Fruit fly (Drosophila melanogaster): Measurements from ENCODE around the gene CG14052.

The CG14052 gene

DNA sequence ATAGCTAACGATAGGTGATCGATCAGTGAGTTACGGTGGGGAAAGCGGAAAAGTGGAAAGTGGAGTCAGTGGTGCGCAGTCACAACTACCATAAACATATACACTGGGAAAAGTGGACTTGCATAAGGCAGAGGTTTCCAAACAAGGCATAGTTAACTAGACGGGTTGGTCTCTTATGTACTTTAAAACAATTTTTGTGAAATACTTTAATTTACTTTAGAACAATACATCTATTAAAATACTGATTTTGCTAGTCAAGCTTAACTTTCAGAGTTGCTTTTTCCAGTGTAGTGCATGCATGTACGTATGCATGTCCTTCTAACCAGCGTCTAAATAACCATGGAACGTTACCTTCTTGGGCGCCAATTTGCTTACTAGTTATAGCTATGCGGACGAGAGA lies 3.7 kb upstream of the CG14052 start:
- TF ChIP-seq Myc (optimal IDR thresholded peaks at IDR 0.05) (no peak), h (optimal IDR thresholded peaks at IDR 0.05) (no peak), Sin3A (optimal IDR thresholded peaks at IDR 0.05) (no peak), psq (optimal IDR thresholded peaks at IDR 0.05) (no peak), ttk (optimal IDR thresholded peaks at IDR 0.05) (no peak), insv (optimal IDR thresholded peaks at IDR 0.05) (no peak)

DNA sequence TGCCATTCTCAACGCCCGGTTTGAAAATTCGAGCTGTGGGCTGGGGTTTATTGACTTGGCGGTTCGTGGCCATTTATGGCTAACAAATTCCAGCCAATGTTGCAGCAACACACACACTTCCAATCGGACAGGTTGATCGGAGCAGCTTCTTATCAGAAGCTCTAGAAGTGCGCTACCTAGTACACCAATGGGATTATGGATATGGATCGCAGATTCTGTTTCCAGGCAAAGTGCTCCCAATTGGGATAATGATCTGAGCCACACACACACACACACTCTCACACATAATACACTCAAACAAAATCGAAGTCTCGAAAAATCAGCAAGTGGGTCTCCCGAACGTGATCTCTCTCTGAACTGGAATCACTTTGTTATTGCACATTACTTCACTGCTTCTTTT lies 2.0 kb upstream of the CG14052 start:
- TF ChIP-seq h (optimal IDR thresholded peaks at IDR 0.05) (no peak), Myc (optimal IDR thresholded peaks at IDR 0.05) (no peak), Sin3A (optimal IDR thresholded peaks at IDR 0.05) (no peak), insv (optimal IDR thresholded peaks at IDR 0.05) (no peak), psq (optimal IDR thresholded peaks at IDR 0.05) (no peak), ttk (optimal IDR thresholded peaks at IDR 0.05) (no peak)

DNA sequence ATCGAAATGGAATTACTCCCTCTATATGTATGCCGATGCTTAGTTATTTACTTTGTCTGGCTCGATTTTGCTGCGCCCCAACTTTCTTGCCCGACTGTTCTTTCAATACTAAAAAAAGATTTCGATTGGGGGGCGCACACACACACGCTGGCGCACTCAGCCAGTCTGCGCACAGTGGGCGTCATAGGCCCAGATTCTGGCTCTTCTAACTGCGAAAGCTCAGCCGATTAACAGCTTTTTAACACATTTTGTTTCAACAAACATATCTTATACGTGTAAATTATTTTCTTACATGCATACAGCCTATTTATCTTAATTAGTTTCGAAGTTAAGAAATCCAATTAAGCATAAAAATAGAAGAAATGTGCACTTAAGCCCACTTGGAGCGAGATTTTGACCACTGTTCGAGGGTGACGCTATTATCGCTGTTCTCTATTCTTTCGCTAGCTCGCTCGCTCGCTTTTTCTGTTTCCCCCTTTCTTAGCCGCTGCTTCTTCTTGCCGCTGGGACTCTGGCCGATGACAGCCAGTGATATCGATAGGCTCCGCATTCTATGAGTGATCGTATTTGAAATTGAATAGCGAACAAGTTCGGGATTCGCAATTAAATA lies 1.3 kb upstream of the CG14052 start, which contains the start of gene Vinc:
Gene Vinc, minus strand, starts transcription at position 387 of the 610 bp plus-strand sequence.
- no peak for TF ChIP-seq insv (optimal IDR thresholded peaks at IDR 0.05)

DNA sequence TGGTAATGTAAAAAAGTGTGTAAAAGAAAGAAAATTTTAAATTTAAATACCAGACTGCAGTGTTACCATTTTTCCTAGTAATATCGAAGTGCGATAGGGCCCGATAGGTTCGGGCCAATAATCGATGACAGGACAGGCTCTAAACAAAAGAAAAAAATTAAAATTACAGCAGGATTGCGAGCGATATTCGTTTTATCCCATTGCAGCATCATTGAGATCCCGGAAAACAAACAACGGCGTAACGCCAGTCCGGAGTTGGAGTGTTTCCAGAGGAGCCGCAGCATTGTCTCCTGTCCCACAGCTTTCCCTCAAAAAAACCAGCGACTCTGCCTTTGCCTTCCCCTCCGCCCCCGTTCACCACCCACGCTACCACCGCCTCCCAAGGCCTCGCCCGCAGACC lies 1.6 kb downstream of the CG14052 start, which contains the start of gene pcx:
Gene pcx, plus strand, starts transcription at position 159 of the 400 bp plus-strand sequence.
- TF ChIP-seq h (optimal IDR thresholded peaks at IDR 0.05) = no peak
- no peak for TF ChIP-seq ttk (optimal IDR thresholded peaks at IDR 0.05)
- no peak for TF ChIP-seq insv (optimal IDR thresholded peaks at IDR 0.05)
- no peak for TF ChIP-seq psq (optimal IDR thresholded peaks at IDR 0.05)
- no peak for TF ChIP-seq Myc (optimal IDR thresholded peaks at IDR 0.05)
- TF ChIP-seq Sin3A (optimal IDR thresholded peaks at IDR 0.05) = no peak

dm6 chrX:2241842-2242241 lies 18.3 kb downstream of the CG14052 start, which contains the start of gene kz:
TSS of gene kz (minus strand) at chrX:2242035.
- TF ChIP-seq Myc (optimal IDR thresholded peaks at IDR 0.05) = no peak
- TF ChIP-seq Sin3A (optimal IDR thresholded peaks at IDR 0.05) = no peak
- TF ChIP-seq h (optimal IDR thresholded peaks at IDR 0.05) = no peak
- TF ChIP-seq ttk (optimal IDR thresholded peaks at IDR 0.05) = no peak
- TF ChIP-seq insv (optimal IDR thresholded peaks at IDR 0.05) = no peak
- TF ChIP-seq psq (optimal IDR thresholded peaks at IDR 0.05) = no peak

DNA sequence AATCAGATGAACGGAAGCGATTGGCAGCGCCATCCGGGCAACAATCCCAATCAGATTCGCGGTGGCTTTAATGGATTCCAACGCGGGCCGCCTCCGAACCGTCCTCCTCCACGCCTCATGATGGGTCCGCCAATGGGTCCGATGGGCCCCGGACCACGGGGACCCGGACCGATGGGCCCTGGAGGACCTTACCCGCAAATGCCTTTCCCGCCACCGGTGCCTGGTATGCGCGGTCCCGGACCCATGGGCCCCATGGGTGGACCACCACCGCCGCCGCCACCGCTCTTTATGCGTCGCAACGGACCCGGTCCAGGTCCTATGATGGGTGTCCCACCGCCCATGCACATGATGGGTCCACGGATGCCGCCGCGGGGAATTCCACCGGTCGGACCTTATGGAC lies 19.3 kb downstream of the CG14052 start:
- TF ChIP-seq h (optimal IDR thresholded peaks at IDR 0.05) (no peak), ttk (optimal IDR thresholded peaks at IDR 0.05) (no peak)

DNA sequence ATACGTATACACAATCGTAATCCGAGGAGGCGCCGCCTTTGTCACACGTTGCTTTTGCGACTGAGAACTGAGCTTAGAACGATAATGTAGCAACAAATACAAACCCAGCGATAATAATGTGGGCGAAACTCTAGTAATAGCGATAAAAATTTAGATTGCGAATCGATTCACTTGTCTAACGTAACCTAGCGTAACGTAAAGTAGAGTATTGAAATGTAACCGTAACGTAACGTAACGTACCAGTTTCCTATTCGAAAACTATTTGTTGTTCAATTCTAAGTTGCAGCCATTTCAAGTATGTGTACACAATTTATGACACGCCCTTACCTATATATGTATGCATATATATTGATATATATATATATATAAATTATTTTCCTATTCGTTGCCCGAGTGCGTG lies 21.2 kb downstream of the CG14052 start:
- no peak for TF ChIP-seq psq (optimal IDR thresholded peaks at IDR 0.05)

DNA sequence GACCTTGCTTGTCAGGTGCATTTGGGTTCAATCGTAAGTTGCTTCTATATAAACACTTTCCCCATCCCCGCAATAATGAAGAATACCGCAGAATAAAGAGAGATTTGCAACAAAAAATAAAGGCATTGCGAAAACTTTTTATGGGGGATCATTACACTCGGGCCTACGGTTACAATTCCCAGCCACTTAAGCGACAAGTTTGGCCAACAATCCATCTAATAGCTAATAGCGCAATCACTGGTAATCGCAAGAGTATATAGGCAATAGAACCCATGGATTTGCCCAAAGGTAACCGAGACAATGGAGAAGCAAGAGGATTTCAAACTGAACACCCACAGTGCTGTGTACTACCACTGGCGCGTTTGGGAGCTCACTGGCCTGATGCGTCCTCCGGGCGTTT lies 22.4 kb downstream of the CG14052 start, which contains the start of gene Or2a:
Gene Or2a, plus strand, starts transcription at position 301 of the 400 bp plus-strand sequence.
- no peak for TF ChIP-seq Myc (optimal IDR thresholded peaks at IDR 0.05)
- no peak for TF ChIP-seq insv (optimal IDR thresholded peaks at IDR 0.05)
- TF ChIP-seq h (optimal IDR thresholded peaks at IDR 0.05) = no peak
- TF ChIP-seq Sin3A (optimal IDR thresholded peaks at IDR 0.05) = no peak
- no peak for TF ChIP-seq ttk (optimal IDR thresholded peaks at IDR 0.05)
- TF ChIP-seq psq (optimal IDR thresholded peaks at IDR 0.05) = no peak

dm6 chrX:2249763-2250162 lies 26.2 kb downstream of the CG14052 start, which contains the start of gene crn:
TSS of gene crn (minus strand) at chrX:2249983.
- TF ChIP-seq ttk (optimal IDR thresholded peaks at IDR 0.05) (no peak), h (optimal IDR thresholded peaks at IDR 0.05) (no peak), Sin3A (optimal IDR thresholded peaks at IDR 0.05) (no peak), insv (optimal IDR thresholded peaks at IDR 0.05) (no peak), Myc (optimal IDR thresholded peaks at IDR 0.05) (no peak), psq (optimal IDR thresholded peaks at IDR 0.05) (no peak)

DNA sequence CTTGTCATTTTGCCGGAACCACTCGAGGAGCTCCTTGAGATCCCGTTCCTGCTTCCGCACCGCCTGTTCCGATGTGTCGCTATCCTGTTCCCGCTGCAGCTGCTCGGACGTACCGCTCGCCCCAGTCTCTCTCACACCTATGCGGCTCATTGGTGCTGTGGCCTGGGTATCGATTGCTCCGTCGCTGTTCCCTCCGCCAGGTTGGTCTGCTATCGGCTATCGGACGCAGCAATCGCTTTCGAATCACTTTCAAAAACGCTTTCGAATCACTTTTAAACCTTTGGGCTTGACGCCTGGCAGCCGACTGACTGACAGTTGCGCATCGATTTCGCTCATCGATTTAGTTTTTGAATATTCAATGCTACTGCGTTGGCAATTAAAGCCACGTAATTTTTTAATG lies 28.1 kb downstream of the CG14052 start, which contains the start of gene CG3191:
Gene CG3191, minus strand, starts transcription at position 306 of the 400 bp plus-strand sequence.
- no peak for TF ChIP-seq Myc (optimal IDR thresholded peaks at IDR 0.05)
- TF ChIP-seq psq (optimal IDR thresholded peaks at IDR 0.05) = no peak
- no peak for TF ChIP-seq insv (optimal IDR thresholded peaks at IDR 0.05)
- no peak for TF ChIP-seq ttk (optimal IDR thresholded peaks at IDR 0.05)
- no peak for TF ChIP-seq Sin3A (optimal IDR thresholded peaks at IDR 0.05)
- TF ChIP-seq h (optimal IDR thresholded peaks at IDR 0.05) = no peak

DNA sequence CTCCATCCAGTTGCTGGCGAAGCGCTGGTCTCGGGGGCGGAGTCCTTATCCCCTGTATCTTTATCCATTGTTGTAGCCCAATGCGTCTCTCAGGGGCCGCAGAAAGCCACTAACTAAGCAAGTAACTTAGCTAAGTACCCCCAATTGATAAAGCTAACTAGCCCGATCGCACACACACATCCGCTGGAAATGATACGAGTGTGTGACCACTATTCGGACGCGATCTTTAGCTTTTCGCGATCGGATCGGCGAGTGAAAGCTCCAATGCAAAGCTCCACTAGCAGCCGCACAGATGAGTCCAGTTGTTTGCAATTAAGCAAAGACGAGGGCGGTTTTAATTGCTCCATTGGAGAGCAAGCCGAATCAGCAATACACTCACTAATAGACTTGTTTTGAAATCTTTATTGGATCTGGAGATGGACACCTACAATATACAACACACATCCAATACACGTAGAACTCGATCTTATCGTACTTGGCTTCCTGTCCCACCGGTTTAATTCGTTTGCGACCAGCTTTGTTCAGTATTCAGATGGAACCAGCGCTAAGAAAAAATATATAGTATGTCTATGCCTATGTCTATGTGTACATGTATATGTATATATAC lies 30.6 kb downstream of the CG14052 start, which contains the start of gene CG3091:
Gene CG3091, minus strand, starts transcription at position 178 of the 607 bp plus-strand sequence.
- TF ChIP-seq h (optimal IDR thresholded peaks at IDR 0.05) (no peak), Sin3A (optimal IDR thresholded peaks at IDR 0.05) (no peak)

- TF ChIP-seq insv (optimal IDR thresholded peaks at IDR 0.05) = no peak
- no peak for TF ChIP-seq h (optimal IDR thresholded peaks at IDR 0.05)
- no peak for TF ChIP-seq psq (optimal IDR thresholded peaks at IDR 0.05)
- TF ChIP-seq Myc (optimal IDR thresholded peaks at IDR 0.05) = no peak
- no peak for TF ChIP-seq Sin3A (optimal IDR thresholded peaks at IDR 0.05)
- TF ChIP-seq ttk (optimal IDR thresholded peaks at IDR 0.05) = no peak
These were observed 31.5 kb downstream of the CG14052 start for dm6 chrX:2255035-2255434.

DNA sequence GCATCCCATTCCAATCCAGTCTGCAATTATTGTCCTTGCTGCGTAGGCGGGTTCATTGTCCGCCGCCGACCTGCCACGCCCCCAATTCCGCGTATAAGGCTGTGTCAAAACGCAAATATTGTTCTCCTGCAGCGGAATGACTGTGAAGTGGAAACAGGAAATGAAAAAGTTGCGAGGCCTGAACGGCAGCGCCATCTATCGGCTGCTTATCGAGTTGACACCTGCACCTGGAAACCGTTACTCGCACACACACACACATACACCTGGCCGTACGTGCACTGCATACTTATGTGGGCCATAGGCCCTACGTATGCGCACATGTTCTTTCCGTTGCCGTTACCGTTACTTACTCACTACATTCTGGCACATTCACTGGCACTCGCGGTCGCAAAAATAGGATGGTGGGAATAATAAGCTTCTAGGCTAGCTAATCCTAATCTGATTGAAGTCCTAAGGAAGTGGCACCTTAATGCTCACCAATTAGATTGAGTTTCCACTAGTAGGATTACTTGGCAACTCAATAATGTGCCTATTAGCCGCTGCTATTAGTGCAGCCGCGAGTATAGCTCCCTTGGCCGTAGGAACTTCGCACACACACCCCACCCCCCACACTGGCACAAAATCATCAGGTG lies 35.2 kb downstream of the CG14052 start:
- no peak for TF ChIP-seq Sin3A (optimal IDR thresholded peaks at IDR 0.05)
- TF ChIP-seq h (optimal IDR thresholded peaks at IDR 0.05) = no peak
- no peak for TF ChIP-seq psq (optimal IDR thresholded peaks at IDR 0.05)
- TF ChIP-seq insv (optimal IDR thresholded peaks at IDR 0.05) = no peak
- TF ChIP-seq ttk (optimal IDR thresholded peaks at IDR 0.05) = no peak
- TF ChIP-seq Myc (optimal IDR thresholded peaks at IDR 0.05) = no peak

Measured in Kc167 (cell line).